Fruit fly (Drosophila melanogaster): ENCODE data around the gene Skel.

Gene Skel

dm6 chr3R:10648556-10649181, 38.1 kb upstream of the Skel start (continued):
- TF ChIP-seq CG12219 (GFP tag; optimal IDR thresholded peaks at IDR 0.05) (peak; percentile 51), kah (GFP tag; optimal IDR thresholded peaks at IDR 0.05) (no peak), HLHmδ (GFP tag; optimal IDR thresholded peaks at IDR 0.05) (no peak), CG3995 (GFP tag; optimal IDR thresholded peaks at IDR 0.05) (no peak), CG9609 (GFP tag; optimal IDR thresholded peaks at IDR 0.05) (peak; percentile 27), luna (GFP tag; optimal IDR thresholded peaks at IDR 0.05) (no peak), peb (GFP tag; IDR thresholded peaks at IDR 0.05) (0 out of 2 replicates have a peak, but pooled peaks have one; percentile 31), zf30C (GFP tag; optimal IDR thresholded peaks at IDR 0.05) (no peak), Vsx1 (GFP tag; optimal IDR thresholded peaks at IDR 0.05) (no peak), fru (optimal IDR thresholded peaks at IDR 0.05) (no peak), yki (optimal IDR thresholded peaks at IDR 0.05) (no peak), CG34224 (GFP tag; IDR thresholded peaks at IDR 0.05; ENCODE audit: partially characterized antibody) (no peak), Asciz (GFP tag; optimal IDR thresholded peaks at IDR 0.05) (peak; percentile 48), Aef1 (GFP tag; IDR thresholded peaks at IDR 0.05) (peak; percentile 45; the same call in 2 of the 3 replicates), Sox100B (GFP tag; optimal IDR thresholded peaks at IDR 0.05) (peak; percentile 11), cwo (GFP tag; optimal IDR thresholded peaks at IDR 0.05) (no peak), Sry-β (GFP tag; optimal IDR thresholded peaks at IDR 0.05) (no peak), sens (GFP tag) (peak; percentile 89), chm (GFP tag; IDR thresholded peaks at IDR 0.05) (0 out of 2 replicates have a peak, but pooled peaks have one; percentile 22), CG4424 (GFP tag; optimal IDR thresholded peaks at IDR 0.05) (peak; percentile 55), CG13624 (GFP tag; optimal IDR thresholded peaks at IDR 0.05) (no peak), lmd (GFP tag; IDR thresholded peaks at IDR 0.05) (peak; percentile 43), shn (GFP tag; optimal IDR thresholded peaks at IDR 0.05) (peak; percentile 36), odd (GFP tag; optimal IDR thresholded peaks at IDR 0.05) (no peak), CG9797 (GFP tag; optimal IDR thresholded peaks at IDR 0.05) (no peak), danr (GFP tag; IDR thresholded peaks at IDR 0.05) (0 out of 2 replicates have a peak, but pooled peaks have one; percentile 42), CG10209 (GFP tag; optimal IDR thresholded peaks at IDR 0.05) (peak; percentile 34), CHES-1-like (GFP tag; optimal IDR thresholded peaks at IDR 0.05) (no peak), CG7839 (tag; optimal IDR thresholded peaks at IDR 0.05) (peak; percentile 57), bcd (GFP tag; optimal IDR thresholded peaks at IDR 0.05) (peak; percentile 9), Stat92E (GFP tag; optimal IDR thresholded peaks at IDR 0.05) (no peak), Bteb2 (GFP tag; optimal IDR thresholded peaks at IDR 0.05) (no peak), NfI (GFP tag; optimal IDR thresholded peaks at IDR 0.05) (no peak), CG4328 (GFP tag; optimal IDR thresholded peaks at IDR 0.05) (no peak), ind (GFP tag; optimal IDR thresholded peaks at IDR 0.05) (peak; percentile 53), gcm (GFP tag; optimal IDR thresholded peaks at IDR 0.05) (peak; percentile 17), Doc3 (GFP tag; IDR thresholded peaks at IDR 0.05; ENCODE audit: partially characterized antibody) (no peak), CG17829 (tag; optimal IDR thresholded peaks at IDR 0.05) (no peak), cg (GFP tag; optimal IDR thresholded peaks at IDR 0.05) (no peak), gro (GFP tag; optimal IDR thresholded peaks at IDR 0.05) (no peak), CG10959 (GFP tag; IDR thresholded peaks at IDR 0.05) (no peak), Dbx (GFP tag; IDR thresholded peaks at IDR 0.05) (no peak), CG17359 (tag; optimal IDR thresholded peaks at IDR 0.05) (peak; percentile 70), Hr3 (GFP tag; optimal IDR thresholded peaks at IDR 0.05) (peak; percentile 20), lilli (GFP tag; optimal IDR thresholded peaks at IDR 0.05) (peak; percentile 27), chif (GFP tag; optimal IDR thresholded peaks at IDR 0.05) (peak in 1 of 2 experiments; percentile 48), Trl (optimal IDR thresholded peaks at IDR 0.05) (no peak), Trl (GFP tag; optimal IDR thresholded peaks at IDR 0.05) (no peak), CG2202 (tag; optimal IDR thresholded peaks at IDR 0.05) (peak; percentile 1), CG14710 (tag; optimal IDR thresholded peaks at IDR 0.05) (no peak), otp (GFP tag; IDR thresholded peaks at IDR 0.05) (peak; percentile 58; the same call in 1 of the 3 replicates)

Measured in whole organism, embryonic.